Worm (Caenorhabditis elegans): ENCODE results near the gene hpk-1.
A peak's percentile ranks its signal among the peaks of the same experiment; 100 is the strongest.

hpk-1 gene

DNA sequence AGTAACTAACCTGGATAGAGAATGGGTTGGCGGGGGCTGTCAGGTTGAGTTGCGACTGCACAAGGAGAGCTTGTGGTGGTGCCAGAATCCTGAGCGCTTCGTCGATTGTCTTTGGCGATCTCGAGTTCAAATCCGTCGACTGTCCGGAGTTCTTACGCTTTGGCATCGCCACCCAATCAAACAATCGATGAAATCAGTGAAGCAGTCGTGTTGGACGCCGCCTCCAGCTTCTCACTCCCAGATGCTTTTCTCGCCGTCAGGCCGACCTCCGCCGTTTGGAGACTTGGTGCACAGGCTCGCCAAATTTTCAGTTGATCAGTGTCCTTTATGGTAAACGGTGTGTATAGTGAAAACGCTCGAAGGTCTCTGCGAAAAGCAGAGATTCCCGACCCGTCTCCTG, at the start of gene hpk-1, which contains the start of gene F20B6.10:
hpk-1 (minus strand) TSS at position 397 of the 400 bp plus-strand sequence.
F20B6.10 (minus strand) TSS at position 303 of the 400 bp plus-strand sequence.
- no peak for TF ChIP-seq ceh-9 (tag; optimal IDR thresholded peaks at IDR 0.05)
- TF ChIP-seq ceh-22 (tag; optimal IDR thresholded peaks at IDR 0.05): no peak
- no peak for TF ChIP-seq ama-1 (optimal IDR thresholded peaks at IDR 0.05)

DNA sequence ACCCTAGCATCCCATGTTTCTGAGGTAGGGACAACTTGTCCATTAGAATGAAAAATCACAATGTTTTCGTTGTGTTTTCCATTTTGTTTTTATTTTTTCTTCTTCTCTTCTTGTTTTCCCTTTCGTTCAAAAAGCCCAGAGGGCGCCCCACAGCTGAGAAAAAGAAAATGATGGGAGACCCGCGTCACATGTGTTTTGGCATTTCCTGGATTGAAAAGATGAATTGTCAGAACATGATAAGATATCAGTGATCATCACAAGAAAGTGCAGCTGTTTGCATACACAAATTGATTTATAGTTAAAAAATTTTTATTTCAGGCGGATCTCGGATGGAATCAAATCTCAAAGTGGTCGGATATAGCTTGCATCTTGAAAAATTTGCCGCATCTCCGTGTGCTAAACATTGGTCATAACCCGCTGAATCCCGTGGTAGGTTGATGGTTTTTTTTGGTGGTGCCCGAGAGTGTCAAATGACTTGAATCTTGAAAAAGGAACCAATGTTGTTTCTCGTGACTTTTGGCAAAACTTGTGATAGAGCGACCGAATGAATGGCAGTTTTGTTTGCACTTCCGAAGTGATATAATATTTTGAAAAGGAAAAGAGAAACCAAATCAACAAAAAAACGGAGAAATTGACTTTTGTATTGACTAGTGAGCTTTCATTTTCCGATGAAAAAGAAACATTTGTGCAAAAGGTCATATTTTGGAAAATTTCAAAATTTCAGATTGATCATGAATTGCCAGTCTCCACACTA, 49.3 kb upstream of the hpk-1 start:
- TF ChIP-seq hlh-30 (tag; optimal IDR thresholded peaks at IDR 0.05; ENCODE audit: insufficient read depth) (peak; percentile 17), ceh-18 (tag; optimal IDR thresholded peaks at IDR 0.05) (peak; percentile 53), ceh-48 (tag; optimal IDR thresholded peaks at IDR 0.05) (no peak), ref-2 (tag; optimal IDR thresholded peaks at IDR 0.05) (no peak)

DNA sequence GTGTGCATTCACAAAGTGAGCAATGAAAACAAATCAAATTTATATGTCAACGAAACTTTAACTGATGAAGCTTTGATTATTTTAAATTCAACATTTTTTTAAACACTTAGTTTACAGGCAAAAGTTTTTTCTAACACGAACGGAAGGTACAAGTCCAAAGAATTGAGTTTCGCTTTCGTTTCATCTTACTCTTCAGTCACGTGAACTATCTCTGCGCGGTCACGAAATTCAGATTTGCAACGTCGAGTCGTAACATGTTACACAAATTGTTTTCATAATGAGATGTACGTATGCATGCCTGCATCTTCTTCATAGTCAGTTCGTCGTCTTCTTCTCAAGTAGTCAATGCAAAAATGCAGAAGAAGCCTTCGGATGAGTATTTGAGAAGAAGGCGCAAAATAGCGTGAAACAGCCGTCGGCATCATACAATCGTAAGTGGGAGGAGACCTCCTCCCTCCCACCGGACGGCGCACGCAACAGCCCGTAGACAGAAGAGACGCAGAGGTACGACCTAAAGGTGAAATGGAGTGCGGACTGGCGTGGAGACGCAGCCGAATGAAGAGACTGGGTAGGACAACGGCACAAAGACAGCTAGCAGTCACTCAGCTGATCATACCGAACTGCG, 48.3 kb upstream of the hpk-1 start, which contains the start of gene coel-1:
coel-1 (plus strand) TSS at position 381 of the 625 bp plus-strand sequence.
- TF ChIP-seq ceh-31 (tag; optimal IDR thresholded peaks at IDR 0.05) (peak; percentile 85), lim-6 (tag; optimal IDR thresholded peaks at IDR 0.05) (peak; percentile 5), K09A11.1 (tag; optimal IDR thresholded peaks at IDR 0.05; ENCODE audit: insufficient read depth) (peak; percentile 47), hlh-30 (tag; optimal IDR thresholded peaks at IDR 0.05; ENCODE audit: insufficient read depth) (peak; percentile 24), tbx-2 (tag; optimal IDR thresholded peaks at IDR 0.05) (peak; percentile 87), hlh-8 (tag; optimal IDR thresholded peaks at IDR 0.05) (no peak), sox-4 (tag; optimal IDR thresholded peaks at IDR 0.05) (no peak), zip-5 (tag; optimal IDR thresholded peaks at IDR 0.05) (no peak), ceh-18 (tag; optimal IDR thresholded peaks at IDR 0.05) (peak; percentile 67), ceh-34 (tag; optimal IDR thresholded peaks at IDR 0.05) (peak; percentile 50), sdc-2 (tag; optimal IDR thresholded peaks at IDR 0.05) (peak; percentile 75), nfya-1 (tag; optimal IDR thresholded peaks at IDR 0.05) (peak; percentile 77), fkh-6 (tag; optimal IDR thresholded peaks at IDR 0.05) (peak; percentile 30), ceh-48 (tag; optimal IDR thresholded peaks at IDR 0.05) (no peak), fkh-10 (GFP tag; optimal IDR thresholded peaks at IDR 0.05) (peak; percentile 38), unc-42 (tag; optimal IDR thresholded peaks at IDR 0.05) (peak; percentile 52), ztf-16 (tag; optimal IDR thresholded peaks at IDR 0.05) (peak; percentile 52), pros-1 (tag; optimal IDR thresholded peaks at IDR 0.05) (peak; percentile 39), F13H6.1 (tag; optimal IDR thresholded peaks at IDR 0.05) (peak; percentile 29), rnt-1 (tag; optimal IDR thresholded peaks at IDR 0.05) (peak; percentile 43), ceh-9 (tag; optimal IDR thresholded peaks at IDR 0.05) (no peak), madf-2 (tag; optimal IDR thresholded peaks at IDR 0.05) (no peak), unc-55 (GFP tag; optimal IDR thresholded peaks at IDR 0.05) (peak; percentile 26), ref-2 (tag; optimal IDR thresholded peaks at IDR 0.05) (peak; percentile 57), syd-9 (tag; optimal IDR thresholded peaks at IDR 0.05) (peak; percentile 53)

DNA sequence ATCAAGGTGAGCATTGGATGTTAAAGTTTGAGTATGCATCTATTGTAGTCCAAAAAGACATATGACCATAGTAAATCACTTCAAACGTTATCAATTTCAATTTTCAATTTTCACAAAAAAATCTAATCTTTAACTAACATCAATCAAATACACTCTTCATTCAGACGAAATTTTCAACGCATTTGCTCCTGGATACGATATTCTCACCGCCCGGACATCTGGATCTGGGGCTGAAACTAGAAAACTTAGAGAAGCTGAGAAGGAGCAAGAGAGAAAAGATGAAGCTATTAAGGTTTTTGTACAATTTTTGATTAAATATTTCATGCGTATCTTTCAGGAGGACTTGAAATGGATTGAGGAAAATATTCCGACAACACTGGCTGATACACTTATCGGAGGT, 46.7 kb upstream of the hpk-1 start:
- TF ChIP-seq hlh-15 (tag; optimal IDR thresholded peaks at IDR 0.05) (no peak), pha-2 (tag; optimal IDR thresholded peaks at IDR 0.05) (no peak), ceh-31 (tag; optimal IDR thresholded peaks at IDR 0.05) (no peak), fkh-10 (GFP tag; optimal IDR thresholded peaks at IDR 0.05) (no peak), K09A11.1 (tag; optimal IDR thresholded peaks at IDR 0.05; ENCODE audit: insufficient read depth) (no peak), unc-86 (tag; optimal IDR thresholded peaks at IDR 0.05) (no peak), che-1 (tag; optimal IDR thresholded peaks at IDR 0.05) (no peak), sdc-2 (tag; optimal IDR thresholded peaks at IDR 0.05) (no peak), C08G9.2 (tag; optimal IDR thresholded peaks at IDR 0.05) (no peak)

DNA sequence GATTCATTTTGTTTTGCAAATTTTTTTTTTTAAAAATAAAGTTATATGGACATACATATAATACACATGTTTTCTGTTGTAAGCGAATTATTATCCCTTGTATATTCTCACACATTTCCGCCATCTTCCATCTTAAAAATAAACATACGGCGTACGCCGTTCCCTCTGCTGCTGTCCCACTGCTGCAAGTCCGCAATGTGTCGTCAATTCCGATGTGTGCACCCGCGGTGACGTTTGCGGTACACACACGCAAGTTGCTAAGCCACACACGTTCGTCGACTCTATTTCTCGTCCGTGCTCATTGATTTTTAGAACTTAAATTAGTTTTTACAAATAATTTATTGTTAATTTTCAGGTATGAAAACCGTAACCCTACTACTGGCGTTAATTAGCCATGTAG, 43.2 kb upstream of the hpk-1 start, which contains the start of gene C52B9.4:
C52B9.4 (plus strand) TSS at position 356 of the 400 bp plus-strand sequence.
- peak; percentile 11 for TF ChIP-seq unc-42 (tag; optimal IDR thresholded peaks at IDR 0.05)
- TF ChIP-seq hlh-8 (tag; optimal IDR thresholded peaks at IDR 0.05): peak; percentile 3
- TF ChIP-seq ceh-22 (tag; optimal IDR thresholded peaks at IDR 0.05): no peak
- TF ChIP-seq nfya-1 (tag; optimal IDR thresholded peaks at IDR 0.05): peak; percentile 16
